Worm (Caenorhabditis elegans): ENCODE data around the gene iff-1.

Gene iff-1

ce11 chrIII:9780665-9781304 lies 33.8 kb upstream of the iff-1 start, which contains the start of gene vha-1 (continued):
- TF ChIP-seq F52B5.7 (tag; optimal IDR thresholded peaks at IDR 0.05): no peak
- TF ChIP-seq pbrm-1 (GFP tag; IDR thresholded peaks at IDR 0.05): peak; percentile 63
- no peak; the same call in 1 of the 2 replicates for TF ChIP-seq attf-3 (GFP tag; conservative IDR thresholded peaks at IDR 0.05)
- TF ChIP-seq F57A8.1 (GFP tag; optimal IDR thresholded peaks at IDR 0.05): no peak
- peak; percentile 97 for TF ChIP-seq ekl-4 (GFP tag; IDR thresholded peaks at IDR 0.05)
- TF ChIP-seq madf-3 (GFP tag; IDR thresholded peaks at IDR 0.05): peak; percentile 100
- no peak for TF ChIP-seq rec-8 (tag; optimal IDR thresholded peaks at IDR 0.05)
- TF ChIP-seq lin-35 (GFP tag; optimal IDR thresholded peaks at IDR 0.05): peak in 1 of 3 experiments; percentile 55
- TF ChIP-seq nfyb-1 (GFP tag; IDR thresholded peaks at IDR 0.05): peak; percentile 67; the same call in 1 of the 2 replicates
- no peak for TF ChIP-seq bed-2 (GFP tag; IDR thresholded peaks at IDR 0.05)
- TF ChIP-seq ztf-26 (tag; optimal IDR thresholded peaks at IDR 0.05): peak; percentile 67
- TF ChIP-seq lin-54 (GFP tag; optimal IDR thresholded peaks at IDR 0.05): peak; percentile 70

DNA sequence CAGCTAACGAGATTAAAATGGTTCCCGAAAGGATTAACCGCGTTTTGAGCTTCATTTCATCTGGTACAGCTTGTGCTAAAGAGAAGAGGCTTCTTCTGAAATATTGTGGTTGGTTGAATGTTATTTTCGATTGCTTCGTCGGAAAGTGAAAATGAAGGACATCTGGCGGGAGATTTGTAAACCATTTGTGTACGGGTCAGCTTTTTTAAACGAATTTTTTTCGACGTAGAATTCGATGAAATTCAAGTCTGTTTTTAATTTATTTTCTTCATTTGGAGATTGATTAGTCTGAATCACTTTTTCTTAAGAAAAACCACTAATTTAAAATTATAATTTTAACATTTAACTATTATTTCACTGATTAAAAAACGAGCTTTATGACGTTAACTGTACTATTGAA lies 33.3 kb upstream of the iff-1 start, which contains the start of gene sqv-3:
TSS of gene sqv-3 (minus strand) at position 101 of the 400 bp plus-strand sequence.
- 0 out of 2 replicates have a peak, but pooled peaks have one; percentile 55 for TF ChIP-seq madf-3 (GFP tag; IDR thresholded peaks at IDR 0.05)
- no peak for TF ChIP-seq hlh-12 (tag; optimal IDR thresholded peaks at IDR 0.05)

- TF ChIP-seq egrh-3 (GFP tag; IDR thresholded peaks at IDR 0.05): no peak
- TF ChIP-seq F33H1.4 (GFP tag; IDR thresholded peaks at IDR 0.05): peak; percentile 55; the same call in 1 of the 2 replicates
- TF ChIP-seq lsl-1 (GFP tag; optimal IDR thresholded peaks at IDR 0.05): peak; percentile 52
- TF ChIP-seq attf-6 (GFP tag; IDR thresholded peaks at IDR 0.05): no peak
- no peak for TF ChIP-seq madf-10 (tag; optimal IDR thresholded peaks at IDR 0.05)
- peak; percentile 19 for TF ChIP-seq xnd-1 (tag; optimal IDR thresholded peaks at IDR 0.05)
- TF ChIP-seq madf-3 (GFP tag; IDR thresholded peaks at IDR 0.05): 0 out of 2 replicates have a peak, but pooled peaks have one; percentile 53
These were observed 32.1 kb upstream of the iff-1 start for ce11 chrIII:9779080-9779479.

DNA sequence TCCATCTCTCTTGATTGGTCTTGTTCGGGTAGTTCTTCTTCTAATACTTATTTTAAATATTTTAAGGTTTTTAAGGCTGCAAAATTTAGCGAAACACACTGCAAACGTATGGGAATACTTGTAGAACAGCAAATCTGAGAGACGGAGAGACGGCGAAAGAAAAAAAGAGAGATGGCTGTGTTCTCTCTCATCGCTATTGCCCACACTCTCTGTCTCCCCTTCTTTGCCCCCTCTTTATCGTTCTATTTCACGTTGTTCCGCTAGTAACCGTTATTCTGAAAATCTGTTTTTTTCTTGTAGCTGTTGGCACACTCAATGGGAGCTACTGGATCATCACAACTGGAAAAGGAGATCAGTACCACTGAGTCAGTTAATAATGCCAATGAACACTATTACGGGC lies 29.3 kb upstream of the iff-1 start, which contains the start of gene usp-46:
TSS of gene usp-46 (plus strand) at position 301 of the 400 bp plus-strand sequence.
- TF ChIP-seq ztf-18 (tag; optimal IDR thresholded peaks at IDR 0.05): no peak
- peak; percentile 29; the same call in 1 of the 2 replicates for TF ChIP-seq hmg-1.2 (GFP tag; IDR thresholded peaks at IDR 0.05)

- peak; percentile 86 for TF ChIP-seq efl-1 (GFP tag; optimal IDR thresholded peaks at IDR 0.05)
- TF ChIP-seq ceh-100 (GFP tag; IDR thresholded peaks at IDR 0.05): peak; percentile 94
- TF ChIP-seq F33H1.4 (GFP tag; IDR thresholded peaks at IDR 0.05): 0 out of 2 replicates have a peak, but pooled peaks have one; percentile 36
- peak; percentile 42 for TF ChIP-seq lsl-1 (GFP tag; optimal IDR thresholded peaks at IDR 0.05)
- TF ChIP-seq aptf-2 (GFP tag; conservative IDR thresholded peaks at IDR 0.05): no peak
- TF ChIP-seq mxl-1 (tag; optimal IDR thresholded peaks at IDR 0.05): no peak
- peak; percentile 87 for TF ChIP-seq lin-54 (GFP tag; optimal IDR thresholded peaks at IDR 0.05)
- no peak for TF ChIP-seq B0261.1 (tag; optimal IDR thresholded peaks at IDR 0.05)
- TF ChIP-seq lir-1 (GFP tag; conservative IDR thresholded peaks at IDR 0.05): 0 out of 2 replicates have a peak, but pooled peaks have one; percentile 16
- peak; percentile 59; the same call in 1 of the 2 replicates for TF ChIP-seq mcd-1 (GFP tag; IDR thresholded peaks at IDR 0.05)
- no peak for TF ChIP-seq cebp-2 (GFP tag; IDR thresholded peaks at IDR 0.05)
- TF ChIP-seq ceh-91 (GFP tag; IDR thresholded peaks at IDR 0.05): 0 out of 2 replicates have a peak, but pooled peaks have one; percentile 14
- TF ChIP-seq madf-6 (GFP tag; IDR thresholded peaks at IDR 0.05): 0 out of 2 replicates have a peak, but pooled peaks have one; percentile 13
- TF ChIP-seq F10E7.11 (tag; optimal IDR thresholded peaks at IDR 0.05): no peak
- no peak for TF ChIP-seq dpff-1 (tag; optimal IDR thresholded peaks at IDR 0.05)
- no peak for TF ChIP-seq T26A5.8 (tag; optimal IDR thresholded peaks at IDR 0.05)
- peak; percentile 40 for TF ChIP-seq him-1 (tag; optimal IDR thresholded peaks at IDR 0.05)
- peak in 1 of 3 experiments; percentile 38 for TF ChIP-seq lin-35 (GFP tag; optimal IDR thresholded peaks at IDR 0.05)
- TF ChIP-seq dpl-1 (GFP tag; optimal IDR thresholded peaks at IDR 0.05): peak; percentile 38
These were observed 28.9 kb upstream of the iff-1 start for ce11 chrIII:9775916-9776315.

Data from whole organism, young adult.